Worm (Caenorhabditis elegans) whole organism, L4/young adult: ENCODE results near the gene clec-63.

ENCODE experiments used
- dao-5 ChIP-seq: sonication (generic microtip); optimal IDR thresholded peaks from 2 replicates; lab custom pipeline; 2016; ENCODE audit warnings: missing genotype, missing genetic modification characterization, moderate library complexity, missing compliant biosample characterization
- him-1 ChIP-seq: sonication (generic microtip); optimal IDR thresholded peaks from 2 replicates; lab custom pipeline; 2016; ENCODE audit warnings: missing genotype, missing genetic modification reagents, missing genetic modification characterization, missing compliant biosample characterization

DNA sequence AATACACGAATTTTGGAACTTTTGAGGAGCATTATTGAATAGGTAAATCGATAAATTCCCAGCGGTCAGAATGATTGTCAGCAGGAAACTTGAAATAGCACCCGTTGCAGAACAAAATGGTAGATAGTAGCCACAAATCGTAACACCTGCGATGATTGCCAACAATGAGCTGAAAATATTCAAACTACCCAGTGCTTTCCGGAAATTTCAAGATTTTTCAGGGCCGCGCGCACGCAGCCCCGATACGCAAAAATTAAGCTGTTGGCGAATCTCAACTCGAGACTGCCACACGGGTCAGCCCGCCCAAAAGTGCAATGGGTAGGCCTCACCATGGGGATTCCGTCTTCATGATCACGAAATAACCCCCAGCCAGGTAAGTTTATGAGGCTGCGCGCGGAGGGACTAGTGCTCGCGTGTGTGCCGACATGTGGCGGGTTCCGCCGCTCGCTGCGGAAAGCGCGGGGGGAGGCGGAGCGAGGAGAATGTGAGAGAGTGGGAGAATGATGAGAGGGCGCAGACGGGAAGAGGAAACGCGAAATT, 49.2 kb downstream of the clec-63 start:
- peak; percentile 85 for TF ChIP-seq dao-5
- peak; percentile 82 for TF ChIP-seq him-1 (tag; lab: Kevin White, UChicago)
